Fruit fly (Drosophila melanogaster) whole organism, embryonic: ENCODE results near the gene Hr4.

Experiments used
- Atf6 ChIP-seq: fragments of 200-800 bp; sonication (Bioruptor generic); IDR thresholded peaks from 2 replicates; pipeline ENCODE4 v1.3.6; 2022; ENCODE audit warnings: missing biosample characterization, missing genetic modification characterization
- CG10274 ChIP-seq: fragments of 200-800 bp; sonication (Bioruptor generic); optimal IDR thresholded peaks from 3 replicates; lab custom pipeline; 2017; ENCODE audit warnings: missing biosample characterization, mild to moderate bottlenecking, missing genetic modification characterization
- CG10431 ChIP-seq: fragments of 200-800 bp; sonication (Bioruptor generic); optimal IDR thresholded peaks from 3 replicates; lab custom pipeline; 2018; ENCODE audit warnings: missing biosample characterization, mild to moderate bottlenecking, missing genetic modification characterization
- CG12071 ChIP-seq: fragments of 200-800 bp; sonication (Bioruptor generic); optimal IDR thresholded peaks from 3 replicates; lab custom pipeline; 2018; ENCODE audit warnings: missing biosample characterization, mild to moderate bottlenecking, missing genetic modification characterization
- CG12659 ChIP-seq: fragments of 200-800 bp; sonication (Bioruptor generic); optimal IDR thresholded peaks from 3 replicates; lab custom pipeline; 2017; ENCODE audit warnings: mild to moderate bottlenecking, missing biosample characterization, missing genetic modification reagents, missing genetic modification characterization
- CG1529 ChIP-seq: fragments of 200-800 bp; sonication (Bioruptor generic); optimal IDR thresholded peaks from 3 replicates; lab custom pipeline; 2018; ENCODE audit warnings: missing biosample characterization, missing genetic modification characterization
- CG15601 ChIP-seq: fragments of 200-800 bp; sonication (Bioruptor generic); optimal IDR thresholded peaks from 3 replicates; lab custom pipeline; 2019; ENCODE audit warnings: missing biosample characterization, mild to moderate bottlenecking, missing genetic modification characterization, moderate library complexity
- CG16779 ChIP-seq: fragments of 200-800 bp; sonication (Bioruptor generic); IDR thresholded peaks from 2 replicates; pipeline ENCODE4 v1.3.6; 2022; ENCODE audit warnings: missing biosample characterization, missing genetic modification characterization
- CG16815 ChIP-seq: fragments of 200-800 bp; sonication (Bioruptor generic); optimal IDR thresholded peaks from 3 replicates; lab custom pipeline; 2017; ENCODE audit warnings: missing biosample characterization, mild to moderate bottlenecking, missing genetic modification characterization
- CG17802 ChIP-seq: fragments of 200-800 bp; sonication (Bioruptor generic); optimal IDR thresholded peaks from 2 replicates; lab custom pipeline; 2018; ENCODE audit warnings: missing biosample characterization, mild to moderate bottlenecking, missing genetic modification characterization, moderate library complexity
- CG1792 ChIP-seq: fragments of 200-800 bp; sonication (Bioruptor generic); optimal IDR thresholded peaks from 2 replicates; lab custom pipeline; 2016; ENCODE audit warnings: missing biosample characterization, missing genetic modification characterization
- CG2116 ChIP-seq: fragments of 200-800 bp; sonication (Bioruptor generic); optimal IDR thresholded peaks from 3 replicates; lab custom pipeline; 2018; ENCODE audit warnings: missing biosample characterization, mild to moderate bottlenecking, missing genetic modification characterization
- CG32772 ChIP-seq: fragments of 200-800 bp; sonication (Bioruptor generic); IDR thresholded peaks from 2 replicates; pipeline ENCODE4 v1.3.6; 2022; ENCODE audit warnings: missing biosample characterization, missing genetic modification characterization
- CG33557 ChIP-seq: fragments of 200-800 bp; sonication (Bioruptor generic); optimal IDR thresholded peaks from 2 replicates; lab custom pipeline; 2019; ENCODE audit warnings: missing biosample characterization, mild to moderate bottlenecking, missing genetic modification characterization, moderate library complexity
- CG34422 ChIP-seq: fragments of 200-800 bp; sonication (Bioruptor generic); IDR thresholded peaks from 3 replicates; pipeline ENCODE4 v1.3.6; 2022; ENCODE audit warnings: missing biosample characterization, missing genetic modification characterization
- CG3995 ChIP-seq: fragments of 200-800 bp; sonication (Bioruptor generic); optimal IDR thresholded peaks from 3 replicates; lab custom pipeline; 2016; ENCODE audit warnings: missing biosample characterization, missing genetic modification characterization
- CG6683 ChIP-seq: fragments of 200-800 bp; sonication (Bioruptor generic); optimal IDR thresholded peaks from 2 replicates; lab custom pipeline; 2017; ENCODE audit warnings: missing biosample characterization, mild to moderate bottlenecking, missing genetic modification characterization, missing genetic modification reagents
- CG6765 ChIP-seq: fragments of 200-800 bp; sonication (Bioruptor generic); optimal IDR thresholded peaks from 3 replicates; lab custom pipeline; 2017; ENCODE audit warnings: missing biosample characterization, mild to moderate bottlenecking, missing genetic modification characterization
- CG8478 ChIP-seq: fragments of >200 bp; optimal IDR thresholded peaks from 2 replicates; lab custom pipeline; 2018
- Chrac-16 ChIP-seq: fragments of 200-800 bp; sonication (Bioruptor generic); optimal IDR thresholded peaks from 3 replicates; lab custom pipeline; 2016; ENCODE audit warnings: missing biosample characterization, missing genetic modification characterization
- D19B ChIP-seq: fragments of 200-800 bp; sonication (Bioruptor generic); optimal IDR thresholded peaks from 2 replicates; lab custom pipeline; 2017; ENCODE audit warnings: missing biosample characterization, mild to moderate bottlenecking, missing genetic modification characterization
- Hand ChIP-seq: fragments of 200-800 bp; sonication (Bioruptor generic); optimal IDR thresholded peaks from 2 replicates; lab custom pipeline; 2017; ENCODE audit warnings: mild to moderate bottlenecking, missing biosample characterization, missing genetic modification reagents, missing genetic modification characterization
- Hey ChIP-seq: fragments of 200-800 bp; sonication (Bioruptor generic); optimal IDR thresholded peaks from 3 replicates; lab custom pipeline; 2018; ENCODE audit warnings: missing biosample characterization, mild to moderate bottlenecking, missing genetic modification characterization
- MESR4 ChIP-seq: fragments of 200-800 bp; sonication (Bioruptor generic); optimal IDR thresholded peaks from 2 replicates; lab custom pipeline; 2018; ENCODE audit warnings: missing biosample characterization, mild to moderate bottlenecking, missing genetic modification characterization, moderate library complexity
- Meics ChIP-seq: fragments of 200-800 bp; sonication (Bioruptor generic); optimal IDR thresholded peaks from 2 replicates; lab custom pipeline; 2017; ENCODE audit warnings: missing biosample characterization, mild to moderate bottlenecking, missing genetic modification characterization
- Myb ChIP-seq: fragments of 200-800 bp; sonication (Bioruptor generic); optimal IDR thresholded peaks from 2 replicates; lab custom pipeline; 2016; ENCODE audit warnings: missing biosample characterization, missing genetic modification characterization
- NK7.1 ChIP-seq: fragments of 200-800 bp; sonication (Bioruptor generic); optimal IDR thresholded peaks from 3 replicates; lab custom pipeline; 2016; ENCODE audit warnings: missing biosample characterization, missing genetic modification characterization
- Opbp ChIP-seq: fragments of 200-800 bp; sonication (Bioruptor generic); IDR thresholded peaks from 3 replicates; pipeline ENCODE4 v1.3.6; 2022; ENCODE audit warnings: missing biosample characterization, missing genetic modification characterization; ENCODE audit not compliant: partially characterized antibody
- Ravus ChIP-seq: fragments of 200-800 bp; sonication (Bioruptor generic); IDR thresholded peaks from 2 replicates; pipeline ENCODE4 v1.3.6; 2022; ENCODE audit warnings: missing biosample characterization, missing genetic modification characterization
- Sox100B ChIP-seq: fragments of 200-800 bp; sonication (Bioruptor generic); optimal IDR thresholded peaks from 3 replicates; lab custom pipeline; 2018; ENCODE audit warnings: missing biosample characterization, mild to moderate bottlenecking, missing genetic modification characterization
- ap ChIP-seq: fragments of 200-800 bp; sonication (Bioruptor generic); IDR thresholded peaks from 2 replicates; pipeline ENCODE4 v1.3.6; 2022; ENCODE audit warnings: missing biosample characterization, missing genetic modification characterization
- az2 ChIP-seq: fragments of 200-800 bp; sonication (Bioruptor generic); optimal IDR thresholded peaks from 3 replicates; lab custom pipeline; 2016; ENCODE audit warnings: missing biosample characterization, missing genetic modification characterization
- bsh ChIP-seq, 2 experiments: fragments of 200-800 bp; sonication (Bioruptor generic); optimal IDR thresholded peaks; 2 replicates each; lab custom pipeline; 2017 to 2018; ENCODE audit warnings: mild to moderate bottlenecking in 2 of 2, missing biosample characterization in 2 of 2, missing genetic modification characterization in 2 of 2, moderate library complexity in 1 of 2
- corto ChIP-seq: fragments of 200-800 bp; sonication (Bioruptor generic); optimal IDR thresholded peaks from 2 replicates; lab custom pipeline; 2016; ENCODE audit warnings: missing biosample characterization, mild to moderate bottlenecking, missing genetic modification characterization, moderate library complexity
- dati ChIP-seq: fragments of 200-800 bp; sonication (Bioruptor generic); IDR thresholded peaks from 2 replicates; pipeline ENCODE4 v1.3.6; 2022; ENCODE audit warnings: missing biosample characterization, missing genetic modification characterization
- gem ChIP-seq: fragments of 200-800 bp; sonication (Bioruptor generic); optimal IDR thresholded peaks from 2 replicates; lab custom pipeline; 2019; ENCODE audit warnings: missing biosample characterization, mild to moderate bottlenecking, missing genetic modification characterization, moderate library complexity
- her ChIP-seq: fragments of 200-800 bp; sonication (Bioruptor generic); optimal IDR thresholded peaks from 2 replicates; lab custom pipeline; 2016; ENCODE audit warnings: missing biosample characterization, missing genetic modification characterization
- insv ChIP-seq, 2 experiments: fragments of 200-800 bp; sonication (Bioruptor generic); optimal IDR thresholded peaks; 3 replicates each; lab custom pipeline; 2016 to 2018; ENCODE audit warnings: missing biosample characterization in 2 of 2, missing genetic modification characterization in 2 of 2
- ken ChIP-seq: fragments of 200-800 bp; sonication (Bioruptor generic); IDR thresholded peaks from 3 replicates; pipeline ENCODE4 v1.3.6; 2022; ENCODE audit warnings: missing biosample characterization, missing genetic modification characterization
- lola ChIP-seq, 3 experiments: fragments of >200 bp in 2 of 3; fragments of 200-800 bp in 1 of 3; sonication (Bioruptor generic) in 1 of 3; optimal IDR thresholded peaks; 2 replicates each; lab custom pipeline; 2017 to 2019; ENCODE audit warnings: missing biosample characterization in 3 of 3, missing genetic modification characterization in 3 of 3, mild to moderate bottlenecking in 1 of 3, moderate library complexity in 1 of 3
- nmo ChIP-seq: fragments of 200-800 bp; sonication (Bioruptor generic); optimal IDR thresholded peaks from 2 replicates; lab custom pipeline; 2018; ENCODE audit warnings: missing biosample characterization, mild to moderate bottlenecking, missing genetic modification characterization, moderate library complexity
- onecut ChIP-seq: fragments of 200-800 bp; sonication (Bioruptor generic); IDR thresholded peaks from 2 replicates; pipeline ENCODE4 v1.3.6; 2022; ENCODE audit warnings: missing biosample characterization, missing genetic modification characterization
- pnt ChIP-seq: fragments of 200-800 bp; sonication (Bioruptor generic); optimal IDR thresholded peaks from 3 replicates; lab custom pipeline; 2016; ENCODE audit warnings: missing biosample characterization, missing genetic modification characterization
- pzg ChIP-seq: fragments of 200-800 bp; sonication (Bioruptor generic); optimal IDR thresholded peaks from 3 replicates; lab custom pipeline; 2018; ENCODE audit warnings: missing biosample characterization, mild to moderate bottlenecking, missing genetic modification characterization, moderate library complexity
- sc ChIP-seq, 3 experiments: fragments of >200 bp in 2 of 3; fragments of 200-800 bp in 1 of 3; sonication (Bioruptor generic) in 1 of 3; optimal IDR thresholded peaks; 2 replicates in 2 of 3; 3 replicates in 1 of 3; lab custom pipeline; 2017; ENCODE audit warnings: mild to moderate bottlenecking in 1 of 3, missing biosample characterization in 1 of 3, missing genetic modification characterization in 1 of 3, missing genetic modification reagents in 1 of 3
- sisA ChIP-seq: fragments of 200-800 bp; sonication (Bioruptor generic); IDR thresholded peaks from 2 replicates; pipeline ENCODE4 v1.3.6; 2022; ENCODE audit warnings: missing biosample characterization, missing genetic modification characterization
- yki ChIP-seq: fragments of >200 bp; optimal IDR thresholded peaks from 3 replicates; lab custom pipeline; 2018
- zen2 ChIP-seq: fragments of 200-800 bp; sonication (Bioruptor generic); IDR thresholded peaks from 3 replicates; pipeline ENCODE4 v1.3.6; 2022; ENCODE audit warnings: missing biosample characterization, missing genetic modification characterization; ENCODE audit not compliant: partially characterized antibody
- zfh2 ChIP-seq: fragments of 200-800 bp; sonication (Bioruptor generic); optimal IDR thresholded peaks from 2 replicates; lab custom pipeline; 2016; ENCODE audit warnings: missing biosample characterization, missing genetic modification characterization

The Hr4 gene

dm6 chrX:2041312-2041918 is 99.7 kb downstream of the Hr4 start, which contains the start of gene CG4313 (continued):
- TF ChIP-seq her (GFP tag; lab: Kevin White, UChicago) = peak; percentile 65
- no peak for TF ChIP-seq Hand (GFP tag; lab: Kevin White, UChicago)
- peak; percentile 51 for TF ChIP-seq CG33557 (GFP tag; lab: Kevin White, UChicago)
- TF ChIP-seq CG12659 (GFP tag; lab: Kevin White, UChicago) = peak; percentile 59
- TF ChIP-seq corto (GFP tag; lab: Kevin White, UChicago) = no peak
- TF ChIP-seq CG6765 (GFP tag; lab: Kevin White, UChicago) = no peak
- peak; percentile 55; the same call in 1 of the 2 replicates for TF ChIP-seq Atf6 (GFP tag; lab: Robert Waterston, UW)
- TF ChIP-seq CG2116 (GFP tag; lab: Kevin White, UChicago) = peak; percentile 96
- TF ChIP-seq CG10431 (GFP tag; lab: Kevin White, UChicago) = no peak
- peak; percentile 63 for TF ChIP-seq Chrac-16 (GFP tag; lab: Kevin White, UChicago)
- TF ChIP-seq CG32772 (GFP tag; lab: Robert Waterston, UW) = peak; percentile 71
- TF ChIP-seq gem = peak; percentile 74
- TF ChIP-seq dati (GFP tag; lab: Robert Waterston, UW) = no peak
- peak; percentile 76 for TF ChIP-seq zfh2 (GFP tag; lab: Kevin White, UChicago)
- peak in 1 of 2 experiments; percentile 59 for TF ChIP-seq bsh (GFP tag; optimal IDR thresholded peaks at IDR 0.05; lab: Kevin White, UChicago)
- peak; percentile 25 for TF ChIP-seq CG12071
- TF ChIP-seq insv (GFP tag; optimal IDR thresholded peaks at IDR 0.05; lab: Kevin White, UChicago) = no peak
- TF ChIP-seq sisA (GFP tag; lab: Robert Waterston, UW) = peak; percentile 75
- no peak for TF ChIP-seq CG10274 (GFP tag; lab: Kevin White, UChicago)
- TF ChIP-seq Hey (tag; lab: Kevin White, UChicago) = no peak
- peak; percentile 49 for TF ChIP-seq CG15601 (tag; lab: Kevin White, UChicago)
- TF ChIP-seq ken = peak; percentile 55; the same call in 1 of the 3 replicates
- TF ChIP-seq Meics (GFP tag; lab: Kevin White, UChicago) = peak; percentile 73
- TF ChIP-seq CG6683 (GFP tag; lab: Kevin White, UChicago) = no peak
- TF ChIP-seq yki = no peak
- no peak for TF ChIP-seq CG8478 (lab: Kevin White, UChicago)
- peak; percentile 77 for TF ChIP-seq Opbp (GFP tag; lab: Robert Waterston, UW)
- no peak for TF ChIP-seq MESR4 (GFP tag; lab: Kevin White, UChicago)
- peak; percentile 40 for TF ChIP-seq CG16815 (GFP tag; lab: Kevin White, UChicago)
- peak; percentile 35 for TF ChIP-seq D19B (GFP tag; lab: Kevin White, UChicago)
- TF ChIP-seq az2 (GFP tag; lab: Kevin White, UChicago) = peak; percentile 59
- peak; percentile 57 for TF ChIP-seq pnt (GFP tag; lab: Kevin White, UChicago)
- peak; percentile 48 for TF ChIP-seq CG1792 (GFP tag; lab: Kevin White, UChicago)
- TF ChIP-seq zen2 (GFP tag; lab: Robert Waterston, UW) = peak; percentile 69; the same call in 1 of the 3 replicates
- peak in 1 of 3 experiments; percentile 60 for TF ChIP-seq lola (GFP tag; optimal IDR thresholded peaks at IDR 0.05; lab: Kevin White, UChicago)
- no peak for TF ChIP-seq Ravus (GFP tag; lab: Robert Waterston, UW)
- TF ChIP-seq nmo = peak; percentile 70
- no peak for TF ChIP-seq sc (optimal IDR thresholded peaks at IDR 0.05; lab: Kevin White, UChicago)
- TF ChIP-seq sc (GFP tag; optimal IDR thresholded peaks at IDR 0.05; lab: Kevin White, UChicago) = no peak
- peak; percentile 55; the same call in 2 of the 3 replicates for TF ChIP-seq CG34422 (GFP tag; lab: Robert Waterston, UW)
- TF ChIP-seq CG16779 (GFP tag; lab: Robert Waterston, UW) = no peak
- peak; percentile 1 for TF ChIP-seq CG17802 (tag; lab: Kevin White, UChicago)
- no peak for TF ChIP-seq CG1529 (GFP tag; lab: Kevin White, UChicago)
- peak; percentile 36 for TF ChIP-seq Myb (GFP tag; lab: Kevin White, UChicago)
- peak; percentile 97 for TF ChIP-seq CG3995 (GFP tag; lab: Kevin White, UChicago)
- no peak for TF ChIP-seq onecut
- TF ChIP-seq ap = peak; percentile 46
- peak; percentile 42 for TF ChIP-seq pzg
- peak; percentile 26 for TF ChIP-seq NK7.1 (GFP tag; lab: Kevin White, UChicago)
- peak; percentile 38 for TF ChIP-seq Sox100B (GFP tag; lab: Kevin White, UChicago)
